Fruit fly (Drosophila melanogaster): Measurements from ENCODE around the gene mri.

Gene mri

dm6 chr3L:223019-223902 is 23.3 kb downstream of the mri start, which contains the start of the genes pyx and CG33229 (continued):
- TF ChIP-seq CG30431 (GFP tag; optimal IDR thresholded peaks at IDR 0.05) (peak; percentile 70), ranshi (GFP tag; IDR thresholded peaks at IDR 0.05) (peak; percentile 80), dpn (GFP tag; optimal IDR thresholded peaks at IDR 0.05) (peak; percentile 83 to 90), CG17912 (GFP tag; optimal IDR thresholded peaks at IDR 0.05) (peak; percentile 67), vfl (GFP tag; optimal IDR thresholded peaks at IDR 0.05) (peak; percentile 85), yki (optimal IDR thresholded peaks at IDR 0.05) (no peak), CG7372 (GFP tag; IDR thresholded peaks at IDR 0.05) (peak; percentile 87), btn (GFP tag; optimal IDR thresholded peaks at IDR 0.05) (peak; percentile 35), HHEX (GFP tag; optimal IDR thresholded peaks at IDR 0.05) (peak; percentile 81), run (tag; optimal IDR thresholded peaks at IDR 0.05) (no peak), Gsc (GFP tag; IDR thresholded peaks at IDR 0.05) (no peak; the same call in 1 of the 2 replicates), mirr (GFP tag; optimal IDR thresholded peaks at IDR 0.05) (peak; percentile 64), zfh1 (GFP tag; IDR thresholded peaks at IDR 0.05) (peak; percentile 67), Hmx (GFP tag; optimal IDR thresholded peaks at IDR 0.05) (peak; percentile 75), br (optimal IDR thresholded peaks at IDR 0.05) (no peak), grn (GFP tag; optimal IDR thresholded peaks at IDR 0.05) (peak; percentile 21), CG17568 (GFP tag; optimal IDR thresholded peaks at IDR 0.05) (no peak), Dfd (GFP tag; optimal IDR thresholded peaks at IDR 0.05) (no peak), CG34224 (GFP tag; IDR thresholded peaks at IDR 0.05; ENCODE audit: partially characterized antibody) (no peak), Awh (GFP tag; IDR thresholded peaks at IDR 0.05) (peak; percentile 20; the same call in 1 of the 2 replicates), twi (tag; optimal IDR thresholded peaks at IDR 0.05) (peak; percentile 77), nerfin-2 (GFP tag; IDR thresholded peaks at IDR 0.05; ENCODE audit: partially characterized antibody) (no peak), sisA (GFP tag; IDR thresholded peaks at IDR 0.05) (peak; percentile 79), Deaf1 (tag; optimal IDR thresholded peaks at IDR 0.05) (peak; percentile 40), Abd-B (GFP tag; optimal IDR thresholded peaks at IDR 0.05) (peak; percentile 91), Six4 (GFP tag; optimal IDR thresholded peaks at IDR 0.05) (peak; percentile 78), Sin3A (optimal IDR thresholded peaks at IDR 0.05) (no peak), Atf3 (GFP tag; optimal IDR thresholded peaks at IDR 0.05) (peak; percentile 80), Max (GFP tag; optimal IDR thresholded peaks at IDR 0.05) (peak; percentile 82), Ptx1 (GFP tag; IDR thresholded peaks at IDR 0.05) (peak; percentile 87), amos (GFP tag; IDR thresholded peaks at IDR 0.05; ENCODE audit: partially characterized antibody) (peak; percentile 17; the same call in 1 of the 2 replicates), ap (GFP tag; IDR thresholded peaks at IDR 0.05) (peak; percentile 36; the same call in 1 of the 2 replicates), Mrtf (GFP tag; IDR thresholded peaks at IDR 0.05) (peak; percentile 85), danr (GFP tag; IDR thresholded peaks at IDR 0.05) (peak; percentile 73), CG8924 (tag; optimal IDR thresholded peaks at IDR 0.05) (peak; percentile 85), CG14050 (GFP tag; IDR thresholded peaks at IDR 0.05) (peak; percentile 68), row (GFP tag; IDR thresholded peaks at IDR 0.05) (peak; percentile 88), bbx (GFP tag; IDR thresholded peaks at IDR 0.05; ENCODE audit: partially characterized antibody) (no peak), jigr1 (GFP tag; IDR thresholded peaks at IDR 0.05) (0 out of 3 replicates have a peak, but pooled peaks have one; percentile 40), pita (GFP tag; optimal IDR thresholded peaks at IDR 0.05) (no peak), CG7963 (GFP tag; IDR thresholded peaks at IDR 0.05; ENCODE audit: partially characterized antibody) (no peak), az2 (GFP tag; optimal IDR thresholded peaks at IDR 0.05) (peak; percentile 87), nerfin-1 (tag; optimal IDR thresholded peaks at IDR 0.05) (peak; percentile 62), gcm (GFP tag; optimal IDR thresholded peaks at IDR 0.05) (peak; percentile 47), Camta (GFP tag; optimal IDR thresholded peaks at IDR 0.05) (peak; percentile 80), C15 (GFP tag; IDR thresholded peaks at IDR 0.05) (peak; percentile 66; the same call in 1 of the 3 replicates), CG17612 (GFP tag; IDR thresholded peaks at IDR 0.05) (peak; percentile 50), jing (GFP tag; optimal IDR thresholded peaks at IDR 0.05) (no peak), CG12769 (tag; optimal IDR thresholded peaks at IDR 0.05) (peak; percentile 80), CG4360 (GFP tag; IDR thresholded peaks at IDR 0.05) (no peak)

All from whole organism, embryonic.